Worm (Caenorhabditis elegans) whole organism, L4 larva: ENCODE measurements around the gene yars-2.
"Not testable (repeated sequence)": the region's sequence is repeated elsewhere in the genome, so short reads cannot be mapped to it uniquely, and the experiment has no call there.

ENCODE experiments used
- D1046.2 ChIP-seq: fragments of 200-800 bp; sonication (Bioruptor generic); IDR thresholded peaks from 2 replicates; pipeline ENCODE4 v1.3.6; 2022; ENCODE audit warnings: missing genetic modification characterization, missing compliant biosample characterization
- F26F4.8 ChIP-seq: fragments of 200-800 bp; sonication (Bioruptor generic); conservative IDR thresholded peaks from 2 replicates; pipeline ENCODE4 v1.3.6; 2022; ENCODE audit warnings: missing genetic modification characterization, missing compliant biosample characterization
- F49E8.2 ChIP-seq: sonication (generic microtip); optimal IDR thresholded peaks from 2 replicates; lab custom pipeline; 2016; ENCODE audit warnings: missing compliant biosample characterization, mild to moderate bottlenecking, missing genetic modification characterization, borderline replicate concordance
- T26A8.4 ChIP-seq: fragments of 200-800 bp; sonication (Bioruptor generic); IDR thresholded peaks from 2 replicates; pipeline ENCODE4 v1.3.6; 2022; ENCODE audit warnings: missing genetic modification characterization, missing compliant biosample characterization
- Y105C5A.15 ChIP-seq: fragments of 200-800 bp; sonication (Bioruptor generic); IDR thresholded peaks from 2 replicates; pipeline ENCODE4 v1.3.6; 2022; ENCODE audit warnings: missing genetic modification characterization, missing compliant biosample characterization
- Y48G9A.11 ChIP-seq: fragments of 200-800 bp; sonication (Bioruptor generic); IDR thresholded peaks from 2 replicates; pipeline ENCODE4 v1.3.6; 2022; ENCODE audit warnings: missing genetic modification reagents, missing genetic modification characterization, missing compliant biosample characterization
- Y5F2A.4 ChIP-seq: fragments of 200-800 bp; sonication (Bioruptor generic); optimal IDR thresholded peaks from 2 replicates; lab custom pipeline; 2018; ENCODE audit warnings: mild to moderate bottlenecking, missing genetic modification characterization, missing compliant biosample characterization
- Y75B8A.6 ChIP-seq: fragments of 200-800 bp; sonication (Bioruptor generic); IDR thresholded peaks from 2 replicates; pipeline ENCODE4 v1.3.6; 2022; ENCODE audit warnings: missing genetic modification reagents, missing genetic modification characterization, missing compliant biosample characterization
- arid-1 ChIP-seq: fragments of 200-800 bp; sonication (Bioruptor generic); conservative IDR thresholded peaks from 2 replicates; pipeline ENCODE4 v1.3.6; 2022; ENCODE audit warnings: missing genetic modification reagents, missing genetic modification characterization, missing compliant biosample characterization
- ceh-20 ChIP-seq: fragments of 200-800 bp; sonication (Bioruptor generic); IDR thresholded peaks from 2 replicates; pipeline ENCODE4 v1.3.6; 2022; ENCODE audit warnings: missing genetic modification reagents, missing genetic modification characterization, missing compliant biosample characterization
- ceh-32 ChIP-seq: sonication (generic microtip); optimal IDR thresholded peaks from 2 replicates; lab custom pipeline; 2016; ENCODE audit warnings: mild to moderate bottlenecking, missing genetic modification characterization, missing compliant biosample characterization; ENCODE audit not compliant: poor library complexity
- cey-2 ChIP-seq: sonication (generic microtip); optimal IDR thresholded peaks from 3 replicates; lab custom pipeline; 2017; ENCODE audit warnings: missing genetic modification characterization, mild to moderate bottlenecking, missing compliant biosample characterization, antibody characterized with exemption, borderline replicate concordance; ENCODE audit not compliant: insufficient read depth
- ctbp-1 ChIP-seq: fragments of 200-800 bp; sonication (Bioruptor generic); IDR thresholded peaks from 2 replicates; pipeline ENCODE4 v1.3.6; 2022; ENCODE audit warnings: missing genetic modification reagents, missing genetic modification characterization, missing compliant biosample characterization
- daf-19 ChIP-seq: fragments of 200-800 bp; sonication (Bioruptor generic); conservative IDR thresholded peaks from 2 replicates; pipeline ENCODE4 v1.3.6; 2022; ENCODE audit warnings: missing genetic modification characterization, missing compliant biosample characterization
- dmd-6 ChIP-seq: fragments of 200-800 bp; sonication (Bioruptor generic); IDR thresholded peaks from 2 replicates; pipeline ENCODE4 v1.3.6; 2022; ENCODE audit warnings: missing genetic modification reagents, missing genetic modification characterization, missing compliant biosample characterization
- dmd-9 ChIP-seq: fragments of 200-800 bp; sonication (Bioruptor generic); IDR thresholded peaks from 2 replicates; pipeline ENCODE4 v1.3.6; 2022; ENCODE audit warnings: missing genetic modification reagents, missing genetic modification characterization, missing compliant biosample characterization
- duxl-1 ChIP-seq: sonication (generic microtip); optimal IDR thresholded peaks from 2 replicates; lab custom pipeline; 2016; ENCODE audit warnings: mild to moderate bottlenecking, missing genetic modification characterization, moderate library complexity, missing compliant biosample characterization; ENCODE audit not compliant: poor library complexity
- dve-1 ChIP-seq: sonication (generic microtip); optimal IDR thresholded peaks from 2 replicates; lab custom pipeline; 2017; ENCODE audit warnings: antibody characterized with exemption, mild to moderate bottlenecking, missing genetic modification characterization, missing compliant biosample characterization; ENCODE audit not compliant: insufficient read depth
- egl-43 ChIP-seq: fragments of 200-800 bp; sonication (Bioruptor generic); IDR thresholded peaks from 2 replicates; pipeline ENCODE4 v1.3.6; 2022; ENCODE audit warnings: missing genetic modification reagents, missing genetic modification characterization, missing compliant biosample characterization
- hif-1 ChIP-seq, 2 experiments: sonication (generic microtip); optimal IDR thresholded peaks; 2 replicates each; lab custom pipeline; 2016 to 2017; ENCODE audit warnings: missing compliant biosample characterization in 2 of 2, missing genetic modification characterization in 2 of 2, missing genetic modification reagents in 2 of 2, missing genotype in 2 of 2, mild to moderate bottlenecking in 1 of 2
- hlh-11 ChIP-seq: fragments of 200-800 bp; sonication (Bioruptor generic); optimal IDR thresholded peaks from 2 replicates; lab custom pipeline; 2018; ENCODE audit warnings: mild to moderate bottlenecking, missing genetic modification characterization, missing compliant biosample characterization
- lin-1 ChIP-seq: fragments of 200-800 bp; sonication (Bioruptor generic); IDR thresholded peaks from 2 replicates; pipeline ENCODE4 v1.3.6; 2022; ENCODE audit warnings: missing genetic modification reagents, missing genetic modification characterization, missing compliant biosample characterization
- lin-15B ChIP-seq: fragments of 150-350 bp; sonication (generic microtip); optimal IDR thresholded peaks from 3 replicates; lab custom pipeline; 2014; ENCODE audit warnings: missing biosample characterization, missing genetic modification characterization
- lin-38 ChIP-seq: fragments of 200-800 bp; sonication (Bioruptor generic); IDR thresholded peaks from 2 replicates; pipeline ENCODE4 v1.3.6; 2022; ENCODE audit warnings: missing genetic modification reagents, missing genetic modification characterization, missing compliant biosample characterization
- lsy-2 ChIP-seq, 2 experiments: fragments of 150-350 bp in 1 of 2; sonication (generic microtip) in 1 of 2; optimal IDR thresholded peaks; 2 replicates each; lab custom pipeline; 2014 to 2017; ENCODE audit warnings: missing biosample characterization in 2 of 2, missing genetic modification characterization in 2 of 2
- mdt-29 ChIP-seq: fragments of 200-800 bp; sonication (Bioruptor generic); IDR thresholded peaks from 2 replicates; pipeline ENCODE4 v1.3.6; 2022; ENCODE audit warnings: missing genetic modification reagents, missing genetic modification characterization, missing compliant biosample characterization
- mes-2 ChIP-seq: sonication (generic microtip); optimal IDR thresholded peaks from 2 replicates; lab custom pipeline; 2016; ENCODE audit warnings: missing genotype, mild to moderate bottlenecking, missing genetic modification characterization, missing compliant biosample characterization; ENCODE audit not compliant: poor library complexity, severe bottlenecking
- mxl-2 ChIP-seq: fragments of 200-800 bp; sonication (Bioruptor generic); conservative IDR thresholded peaks from 2 replicates; pipeline ENCODE4 v1.3.6; 2022; ENCODE audit warnings: missing genetic modification reagents, missing genetic modification characterization, missing compliant biosample characterization
- nhr-11 ChIP-seq: fragments of 150-350 bp; optimal IDR thresholded peaks from 2 replicates; lab custom pipeline; 2014; ENCODE audit warnings: missing biosample characterization, missing genetic modification characterization
- nhr-237 ChIP-seq: sonication (generic microtip); optimal IDR thresholded peaks from 2 replicates; lab custom pipeline; 2017; ENCODE audit warnings: missing biosample characterization, missing genetic modification characterization
- nhr-28 ChIP-seq: fragments of 150-350 bp; optimal IDR thresholded peaks from 2 replicates; lab custom pipeline; 2014; ENCODE audit warnings: missing biosample characterization, missing genetic modification characterization
- nhr-41 ChIP-seq: fragments of 200-800 bp; sonication (Bioruptor generic); IDR thresholded peaks from 2 replicates; pipeline ENCODE4 v1.3.6; 2022; ENCODE audit warnings: missing genetic modification reagents, missing genetic modification characterization, missing compliant biosample characterization
- nhr-42 ChIP-seq: fragments of 200-800 bp; sonication (Bioruptor generic); IDR thresholded peaks from 2 replicates; pipeline ENCODE4 v1.3.6; 2022; ENCODE audit warnings: missing genetic modification characterization, missing compliant biosample characterization
- nhr-77 ChIP-seq: fragments of 150-350 bp; optimal IDR thresholded peaks from 2 replicates; lab custom pipeline; 2014; ENCODE audit warnings: missing biosample characterization, missing genetic modification characterization
- pha-4 ChIP-seq, 2 experiments: fragments of 150-350 bp in 1 of 2; fragments of 200-800 bp in 1 of 2; sonication (Bioruptor generic) in 1 of 2; IDR thresholded peaks in 1 of 2; optimal IDR thresholded peaks in 1 of 2; 2 replicates each; pipeline versions ENCODE4 v1.3.6 to Lab custom; 2014 to 2022; ENCODE audit warnings: missing genetic modification characterization in 2 of 2, missing genetic modification reagents in 2 of 2, missing biosample characterization in 1 of 2, missing compliant biosample characterization in 1 of 2
- php-3 ChIP-seq: fragments of 200-800 bp; sonication (Bioruptor generic); IDR thresholded peaks from 2 replicates; pipeline ENCODE4 v1.3.6; 2022; ENCODE audit warnings: missing genetic modification reagents, missing genetic modification characterization, missing compliant biosample characterization
- rbr-2 ChIP-seq: sonication (generic microtip); optimal IDR thresholded peaks from 2 replicates; lab custom pipeline; 2016; ENCODE audit warnings: missing genotype, missing genetic modification characterization, missing compliant biosample characterization
- spr-1 ChIP-seq: sonication (generic microtip); optimal IDR thresholded peaks from 2 replicates; lab custom pipeline; 2016; ENCODE audit warnings: mild to moderate bottlenecking, missing genetic modification characterization, missing compliant biosample characterization
- tag-97 ChIP-seq: fragments of 200-800 bp; sonication (Bioruptor generic); IDR thresholded peaks from 2 replicates; pipeline ENCODE4 v1.3.6; 2022; ENCODE audit warnings: missing genetic modification characterization, missing compliant biosample characterization
- tra-1 ChIP-seq: fragments of 200-800 bp; sonication (Bioruptor generic); IDR thresholded peaks from 2 replicates; pipeline ENCODE4 v1.3.6; 2022; ENCODE audit warnings: missing genetic modification reagents, missing genetic modification characterization, missing compliant biosample characterization
- unc-130 ChIP-seq: sonication (generic microtip); optimal IDR thresholded peaks from 2 replicates; lab custom pipeline; 2016; ENCODE audit warnings: missing genetic modification reagents, missing genetic modification characterization, missing compliant biosample characterization
- unc-62 ChIP-seq, 3 experiments: fragments of 150-350 bp in 1 of 3; sonication (generic microtip); optimal IDR thresholded peaks in 2 of 3; peaks in 1 of 3; 1 replicate in 1 of 3; 2 replicates in 2 of 3; lab custom pipeline; 2014 to 2017; ENCODE audit warnings: missing biosample characterization in 3 of 3, missing genetic modification characterization in 3 of 3, missing genetic modification reagents in 3 of 3, missing genotype in 1 of 3
- zfp-2 ChIP-seq: sonication (generic microtip); optimal IDR thresholded peaks from 2 replicates; lab custom pipeline; 2016; ENCODE audit warnings: mild to moderate bottlenecking, missing genetic modification characterization, missing compliant biosample characterization
- zfp-3 ChIP-seq: fragments of 200-800 bp; sonication (Bioruptor generic); conservative IDR thresholded peaks from 2 replicates; pipeline ENCODE4 v1.3.6; 2022; ENCODE audit warnings: missing genetic modification reagents, missing genetic modification characterization, missing compliant biosample characterization
- zip-11 ChIP-seq: fragments of 200-800 bp; sonication (Bioruptor generic); IDR thresholded peaks from 2 replicates; pipeline ENCODE4 v1.3.6; 2022; ENCODE audit warnings: missing genetic modification characterization, missing compliant biosample characterization
- zip-2 ChIP-seq: fragments of 150-350 bp; optimal IDR thresholded peaks from 2 replicates; lab custom pipeline; 2014; ENCODE audit warnings: missing biosample characterization, missing genetic modification characterization

The yars-2 gene

ce11 chrIV:4737258-4737657 is 24.8 kb upstream of the yars-2 start, which contains the start of gene fbxb-78:
TSS of gene fbxb-78 (plus strand) at chrIV:4737558.
- no peak for TF ChIP-seq D1046.2
- no peak for TF ChIP-seq arid-1 (GFP tag; lab: Robert Waterston, UW)
- no peak for TF ChIP-seq cey-2 (tag; lab: Kevin White, UChicago)
- TF ChIP-seq dve-1 (tag; lab: Kevin White, UChicago) = no peak
- no peak for TF ChIP-seq mdt-29
- TF ChIP-seq mxl-2 = no peak

ce11 chrIV:4727935-4728334 is 15.5 kb upstream of the yars-2 start:
- TF ChIP-seq lin-15B (tag; lab: Kevin White, UChicago) = peak; percentile 62
- peak; percentile 72 for TF ChIP-seq nhr-11 (tag; lab: Kevin White, UChicago)
- TF ChIP-seq tra-1 (GFP tag; lab: Robert Waterston, UW) = peak; percentile 100
- TF ChIP-seq daf-19 (GFP tag; lab: Robert Waterston, UW) = peak; percentile 100
- peak; percentile 90 for TF ChIP-seq zfp-2 (tag; lab: Kevin White, UChicago)
- peak in 1 of 2 experiments; percentile 84 for TF ChIP-seq hif-1 (tag; optimal IDR thresholded peaks at IDR 0.05; lab: Kevin White, UChicago)
- peak; percentile 34 for TF ChIP-seq ceh-32 (tag; lab: Kevin White, UChicago)
- TF ChIP-seq zfp-3 (GFP tag; lab: Robert Waterston, UW) = peak; percentile 100
- peak; percentile 72; the same call in 1 of the 2 replicates for TF ChIP-seq zip-11 (GFP tag; lab: Robert Waterston, UW)
- peak; percentile 98 for TF ChIP-seq tag-97
- peak; percentile 95 for TF ChIP-seq nhr-41 (GFP tag; lab: Robert Waterston, UW)
- TF ChIP-seq D1046.2 = peak; percentile 99
- TF ChIP-seq lin-1 = peak; percentile 98
- TF ChIP-seq ceh-20 = peak; percentile 100
- TF ChIP-seq nhr-237 = peak; percentile 55
- 0 out of 2 replicates have a peak, but pooled peaks have one; percentile 33 for TF ChIP-seq F26F4.8 (GFP tag; lab: Robert Waterston, UW)
- peak; percentile 71 for TF ChIP-seq nhr-77
- TF ChIP-seq hlh-11 (tag; lab: Kevin White, UChicago) = peak; percentile 92
- TF ChIP-seq spr-1 = peak; percentile 88
- peak; percentile 99 for TF ChIP-seq T26A8.4 (GFP tag; lab: Robert Waterston, UW)
- peak; percentile 100 for TF ChIP-seq dmd-9 (GFP tag; lab: Robert Waterston, UW)
- TF ChIP-seq Y48G9A.11 = peak; percentile 96
- TF ChIP-seq ctbp-1 (GFP tag; lab: Robert Waterston, UW) = peak; percentile 99
- peak; percentile 70; the same call in 1 of the 2 replicates for TF ChIP-seq Y105C5A.15
- TF ChIP-seq unc-130 (GFP tag; lab: Kevin White, UChicago) = peak; percentile 86
- TF ChIP-seq mes-2 = peak; percentile 92
- TF ChIP-seq F49E8.2 (tag; lab: Kevin White, UChicago) = peak; percentile 0
- peak; percentile 99 for TF ChIP-seq pha-4 (GFP tag; IDR thresholded peaks at IDR 0.05; lab: Robert Waterston, UW)
- not testable (repeated sequence) for TF ChIP-seq pha-4, unc-62 (tag; optimal IDR thresholded peaks at IDR 0.05; lab: Kevin White, UChicago)
- peak; percentile 99 for TF ChIP-seq Y75B8A.6 (GFP tag; lab: Robert Waterston, UW)
- peak in 1 of 2 experiments; percentile 84 for TF ChIP-seq unc-62 (GFP tag; optimal IDR thresholded peaks at IDR 0.05 in 1 of 2; lab: Kevin White, UChicago)
- peak; percentile 100 for TF ChIP-seq php-3 (GFP tag; lab: Robert Waterston, UW)
- TF ChIP-seq lin-38 (GFP tag; lab: Robert Waterston, UW) = peak; percentile 100
- TF ChIP-seq arid-1 (GFP tag; lab: Robert Waterston, UW) = peak; percentile 96
- TF ChIP-seq nhr-28 (tag; lab: Kevin White, UChicago) = peak; percentile 41
- TF ChIP-seq egl-43 (GFP tag; lab: Robert Waterston, UW) = peak; percentile 99
- TF ChIP-seq dmd-6 (GFP tag; lab: Robert Waterston, UW) = peak; percentile 100
- peak; percentile 29 for TF ChIP-seq zip-2 (tag; lab: Kevin White, UChicago)
- peak; percentile 98 for TF ChIP-seq rbr-2 (tag; lab: Kevin White, UChicago)
- peak; percentile 70 for TF ChIP-seq duxl-1 (tag; lab: Kevin White, UChicago)
- TF ChIP-seq Y5F2A.4 (GFP tag; lab: Kevin White, UChicago) = peak; percentile 31
- peak; percentile 100 for TF ChIP-seq nhr-42
- TF ChIP-seq lsy-2 (tag; optimal IDR thresholded peaks at IDR 0.05; lab: Kevin White, UChicago) = peak; percentile 97 to 98
